Worm (Caenorhabditis elegans): Measurements from ENCODE around the gene R08C7.12.
A peak's percentile ranks its signal among the peaks of the same experiment; 100 is the strongest.

The R08C7.12 gene

DNA sequence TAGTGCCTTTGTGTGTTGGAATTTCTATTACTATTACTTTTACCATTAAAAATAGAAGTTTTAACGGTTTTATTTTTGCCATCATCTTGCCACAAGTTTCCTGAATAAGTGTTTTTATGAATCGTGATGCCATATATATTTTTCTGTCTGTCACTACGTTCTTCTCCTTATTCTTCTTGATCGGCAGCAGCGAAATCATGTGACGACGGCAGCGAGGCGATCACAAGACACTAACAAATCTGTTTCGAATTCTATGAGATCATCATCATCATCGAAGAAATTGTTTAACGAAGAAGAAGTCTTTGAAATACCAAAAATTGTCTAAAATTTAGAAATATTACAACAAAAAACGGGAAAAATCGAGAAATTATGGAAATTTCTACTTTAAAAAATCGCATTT is 47.1 kb upstream of the R08C7.12 start (continued):
- TF ChIP-seq sdz-12 (GFP tag; optimal IDR thresholded peaks at IDR 0.05) (no peak), aha-1 (tag) (peak; percentile 32), F10B5.3 (tag; optimal IDR thresholded peaks at IDR 0.05) (no peak), hlh-11 (tag; optimal IDR thresholded peaks at IDR 0.05) (peak; percentile 67), snpc-1.2 (GFP tag; IDR thresholded peaks at IDR 0.05) (no peak), lin-38 (GFP tag; IDR thresholded peaks at IDR 0.05) (no peak)

DNA sequence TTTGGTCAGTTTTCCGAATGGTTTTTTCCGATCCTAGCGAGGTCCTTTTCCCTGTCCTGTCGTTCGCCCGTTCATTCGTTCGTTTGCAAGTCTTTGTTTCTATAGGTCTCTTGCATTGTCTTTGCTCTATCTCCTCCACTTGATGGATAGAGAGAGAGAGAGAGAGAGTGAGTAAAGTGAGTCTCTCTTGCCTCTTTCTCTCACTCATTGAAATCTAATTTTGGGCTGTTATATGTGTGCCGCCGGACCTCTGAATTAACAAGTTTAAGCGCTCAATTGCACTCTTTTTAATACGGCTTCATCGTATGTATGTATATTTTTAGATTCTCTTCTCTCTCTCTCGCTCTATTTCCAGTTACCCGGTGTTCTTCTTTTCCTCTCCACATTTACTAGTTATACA is 45.7 kb upstream of the R08C7.12 start:
- TF ChIP-seq lin-29 (GFP tag; IDR thresholded peaks at IDR 0.05) (no peak), dmd-8 (GFP tag; IDR thresholded peaks at IDR 0.05) (no peak), snpc-4 (tag; optimal IDR thresholded peaks at IDR 0.05) (no peak), ZK546.5 (tag; optimal IDR thresholded peaks at IDR 0.05) (no peak), mes-2 (tag; optimal IDR thresholded peaks at IDR 0.05; ENCODE audit: poor library complexity, severe bottlenecking) (no peak), nhr-28 (tag; optimal IDR thresholded peaks at IDR 0.05) (peak; percentile 3), jun-1 (tag; optimal IDR thresholded peaks at IDR 0.05) (no peak), ces-1 (GFP tag; optimal IDR thresholded peaks at IDR 0.05) (peak; percentile 73), nhr-237 (tag; optimal IDR thresholded peaks at IDR 0.05) (no peak), mdl-1 (tag; optimal IDR thresholded peaks at IDR 0.05) (no peak), spr-3 (GFP tag; optimal IDR thresholded peaks at IDR 0.05) (no peak), arid-1 (GFP tag; conservative IDR thresholded peaks at IDR 0.05) (no peak), Y105C5A.15 (GFP tag; IDR thresholded peaks at IDR 0.05) (no peak), ceh-82 (tag; optimal IDR thresholded peaks at IDR 0.05) (no peak), daf-12 (tag; optimal IDR thresholded peaks at IDR 0.05) (no peak), nhr-77 (tag; optimal IDR thresholded peaks at IDR 0.05) (no peak), ztf-7 (tag; optimal IDR thresholded peaks at IDR 0.05) (no peak), nhr-25 (tag; optimal IDR thresholded peaks at IDR 0.05; ENCODE audit: borderline replicate concordance, insufficient read depth) (peak; percentile 37), R02D3.7 (tag; optimal IDR thresholded peaks at IDR 0.05) (no peak), madf-5 (GFP tag; IDR thresholded peaks at IDR 0.05) (no peak), hmg-1.1 (GFP tag; IDR thresholded peaks at IDR 0.05) (0 out of 2 replicates have a peak, but pooled peaks have one; percentile 16), Y5F2A.4 (GFP tag; optimal IDR thresholded peaks at IDR 0.05) (no peak), ceh-28 (tag; optimal IDR thresholded peaks at IDR 0.05) (no peak), rbr-2 (tag; optimal IDR thresholded peaks at IDR 0.05) (peak; percentile 12), unc-62 (GFP tag; optimal IDR thresholded peaks at IDR 0.05 in 1 of 2) (peak in 1 of 2 experiments; percentile 48), unc-62 (tag; optimal IDR thresholded peaks at IDR 0.05) (no peak), lin-13 (GFP tag; optimal IDR thresholded peaks at IDR 0.05) (no peak), tra-1 (GFP tag; IDR thresholded peaks at IDR 0.05) (no peak), pqm-1 (tag; optimal IDR thresholded peaks at IDR 0.05) (no peak), lin-1 (GFP tag; IDR thresholded peaks at IDR 0.05) (no peak), zfp-3 (GFP tag; conservative IDR thresholded peaks at IDR 0.05) (no peak), dmd-6 (GFP tag; IDR thresholded peaks at IDR 0.05) (no peak), aha-1 (tag) (no peak), set-16 (GFP tag; IDR thresholded peaks at IDR 0.05) (no peak), aly-2 (tag; optimal IDR thresholded peaks at IDR 0.05) (no peak), tag-97 (GFP tag; IDR thresholded peaks at IDR 0.05) (no peak), hif-1 (tag; optimal IDR thresholded peaks at IDR 0.05) (no peak), zag-1 (tag; optimal IDR thresholded peaks at IDR 0.05) (no peak), F10B5.3 (tag; optimal IDR thresholded peaks at IDR 0.05) (no peak), zip-11 (GFP tag; IDR thresholded peaks at IDR 0.05) (no peak), mxl-3 (GFP tag; optimal IDR thresholded peaks at IDR 0.05) (no peak), ceh-44 (GFP tag; IDR thresholded peaks at IDR 0.05) (no peak), mep-1 (tag; optimal IDR thresholded peaks at IDR 0.05) (peak; percentile 5), ceh-32 (tag; optimal IDR thresholded peaks at IDR 0.05; ENCODE audit: poor library complexity) (no peak), hlh-30 (tag; optimal IDR thresholded peaks at IDR 0.05; ENCODE audit: insufficient read depth) (no peak), skn-1 (tag; optimal IDR thresholded peaks at IDR 0.05) (no peak), T26A8.4 (GFP tag; IDR thresholded peaks at IDR 0.05) (peak; percentile 31; the same call in 1 of the 2 replicates)

All from whole organism, L4 larva.